Worm (Caenorhabditis elegans) whole organism, L4/young adult: Measurements from ENCODE around the gene algn-9.

ENCODE experiments used
- W03F9.2 ChIP-seq: fragments of 150-350 bp; optimal IDR thresholded peaks from 2 replicates; lab custom pipeline; 2014; ENCODE audit warnings: missing biosample characterization, missing genetic modification characterization
- dao-5 ChIP-seq: sonication (generic microtip); optimal IDR thresholded peaks from 2 replicates; lab custom pipeline; 2016; ENCODE audit warnings: missing genotype, missing genetic modification characterization, moderate library complexity, missing compliant biosample characterization
- him-1 ChIP-seq: sonication (generic microtip); optimal IDR thresholded peaks from 2 replicates; lab custom pipeline; 2016; ENCODE audit warnings: missing genotype, missing genetic modification reagents, missing genetic modification characterization, missing compliant biosample characterization

Gene algn-9

ce11 chrII:10558345-10558744 is 25.8 kb upstream of the algn-9 start:
- no peak for TF ChIP-seq dao-5
- no peak for TF ChIP-seq W03F9.2 (tag; lab: Kevin White, UChicago)
- TF ChIP-seq him-1 = no peak

ce11 chrII:10558962-10559415 is 25.1 kb upstream of the algn-9 start:
- TF ChIP-seq him-1 = no peak
- TF ChIP-seq W03F9.2 (tag; lab: Kevin White, UChicago) = no peak
- no peak for TF ChIP-seq dao-5

ce11 chrII:10559671-10560184 is 24.4 kb upstream of the algn-9 start:
- TF ChIP-seq him-1 = no peak
- TF ChIP-seq W03F9.2 (tag; lab: Kevin White, UChicago) = no peak
- TF ChIP-seq dao-5 = no peak

ce11 chrII:10563368-10563767 is 20.8 kb upstream of the algn-9 start, which contains the start of gene cdc-48.1:
TSS of gene cdc-48.1 (minus strand) at chrII:10563407.
- TF ChIP-seq dao-5 (peak; percentile 80), W03F9.2 (tag; lab: Kevin White, UChicago) (peak; percentile 99), him-1 (peak; percentile 100)

ce11 chrII:10564578-10564977 is 19.6 kb upstream of the algn-9 start, which contains the start of the genes C06A1.6 and C06A1.7:
TSS of gene C06A1.6 (minus strand) at chrII:10564678.
TSS of gene C06A1.7 (plus strand) at chrII:10564891.
- TF ChIP-seq dao-5 (no peak), W03F9.2 (tag; lab: Kevin White, UChicago) (no peak), him-1 (no peak)

- TF ChIP-seq dao-5 (no peak), him-1 (no peak)
Measured at ce11 chrII:10566458-10566857, 17.7 kb upstream of the algn-9 start.

ce11 chrII:10569498-10569897 is 14.6 kb upstream of the algn-9 start:
- TF ChIP-seq W03F9.2 (tag; lab: Kevin White, UChicago) (no peak), dao-5 (no peak), him-1 (no peak)

- TF ChIP-seq dao-5 = no peak
- no peak for TF ChIP-seq him-1
- no peak for TF ChIP-seq W03F9.2 (tag; lab: Kevin White, UChicago)
Measured at ce11 chrII:10570302-10570701, 13.8 kb upstream of the algn-9 start, which contains the start of gene txt-13. TSS of gene txt-13 (plus strand) at chrII:10570602.

ce11 chrII:10571967-10572366 is 12.2 kb upstream of the algn-9 start, which contains the start of gene C06A1.3:
TSS of gene C06A1.3 (plus strand) at chrII:10572267.
- TF ChIP-seq dao-5 (no peak), him-1 (no peak), W03F9.2 (tag; lab: Kevin White, UChicago) (no peak)

ce11 chrII:10574177-10574576 is 10.0 kb upstream of the algn-9 start:
- TF ChIP-seq W03F9.2 (tag; lab: Kevin White, UChicago) = no peak
- no peak for TF ChIP-seq dao-5
- TF ChIP-seq him-1 = no peak

ce11 chrII:10578843-10579430 is 5.2 kb upstream of the algn-9 start, which contains the start of gene rpb-6:
TSS of gene rpb-6 (plus strand) at chrII:10579380.
- no peak for TF ChIP-seq W03F9.2 (tag; lab: Kevin White, UChicago)
- TF ChIP-seq him-1 = no peak
- no peak for TF ChIP-seq dao-5

ce11 chrII:10579655-10580054 is 4.5 kb upstream of the algn-9 start, which contains the start of gene dohh-1:
TSS of gene dohh-1 (plus strand) at chrII:10579955.
- TF ChIP-seq him-1 = no peak
- no peak for TF ChIP-seq dao-5
- TF ChIP-seq W03F9.2 (tag; lab: Kevin White, UChicago) = no peak

ce11 chrII:10580833-10581232 is 3.3 kb upstream of the algn-9 start, which contains the start of gene dap-3:
TSS of gene dap-3 (plus strand) at chrII:10581133.
- TF ChIP-seq dao-5 (no peak), W03F9.2 (tag; lab: Kevin White, UChicago) (no peak), him-1 (no peak)

ce11 chrII:10582318-10582717 is 1.8 kb upstream of the algn-9 start, which contains the start of gene mrps-22:
TSS of gene mrps-22 (plus strand) at chrII:10582618.
- TF ChIP-seq him-1 = no peak

ce11 chrII:10587742-10588141 is 3.6 kb downstream of the algn-9 start, which contains the start of gene crn-3:
TSS of gene crn-3 (plus strand) at chrII:10588042.
- TF ChIP-seq W03F9.2 (tag; lab: Kevin White, UChicago) = no peak
- TF ChIP-seq dao-5 = no peak
- no peak for TF ChIP-seq him-1
